Worm (Caenorhabditis elegans): Measurements from ENCODE around the gene nhr-48.

DNA sequence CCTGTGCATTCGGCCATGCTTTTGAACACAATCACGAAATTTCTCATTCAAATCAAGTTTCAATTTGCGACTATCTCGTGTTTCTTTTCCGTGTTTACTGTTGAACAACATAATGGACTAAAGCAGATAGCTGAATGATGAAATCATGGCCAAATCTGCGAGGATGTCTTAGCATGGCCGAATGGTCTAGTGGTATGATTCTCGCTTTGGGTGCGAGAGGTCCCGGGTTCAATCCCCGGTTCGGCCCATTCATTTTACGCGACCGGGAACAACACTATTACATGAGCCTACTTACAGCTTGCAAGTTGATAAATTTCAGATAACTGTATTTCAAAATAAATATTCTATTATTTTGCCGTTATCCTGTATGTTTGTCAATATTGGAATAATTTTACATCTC, 43.2 kb downstream of the nhr-48 start:
- TF ChIP-seq snpc-4 (tag; optimal IDR thresholded peaks at IDR 0.05) (no peak), ztf-11 (tag; optimal IDR thresholded peaks at IDR 0.05) (no peak), nhr-76 (tag; optimal IDR thresholded peaks at IDR 0.05) (no peak), elt-1 (tag; optimal IDR thresholded peaks at IDR 0.05; ENCODE audit: borderline replicate concordance, insufficient read depth) (no peak), mab-5 (tag; optimal IDR thresholded peaks at IDR 0.05) (no peak), nhr-237 (tag; optimal IDR thresholded peaks at IDR 0.05) (no peak), nhr-28 (tag; optimal IDR thresholded peaks at IDR 0.05) (no peak), blmp-1 (tag; optimal IDR thresholded peaks at IDR 0.05) (no peak), elt-3 (tag; optimal IDR thresholded peaks at IDR 0.05) (no peak)
